Fruit fly (Drosophila melanogaster): ENCODE data around the gene CG31198.

dm6 chr3R:21739010-21739409 is 15.1 kb upstream of the CG31198 start, which contains the start of gene CG34034:
- TF ChIP-seq fd85E (GFP tag; optimal IDR thresholded peaks at IDR 0.05): no peak
- no peak for TF ChIP-seq CG16779 (tag; optimal IDR thresholded peaks at IDR 0.05)
- no peak for TF ChIP-seq Smox (GFP tag; optimal IDR thresholded peaks at IDR 0.05)

Data from whole organism, prepupa.